Worm (Caenorhabditis elegans) whole organism, midembryonic: Measurements from ENCODE around the gene C56E6.7.

Source experiments
- T22C8.4 ChIP-seq: fragments of 200-800 bp; sonication (Bioruptor generic); IDR thresholded peaks from 2 replicates; pipeline ENCODE4 v1.3.6; 2022; ENCODE audit warnings: missing genetic modification characterization, missing compliant biosample characterization
- cog-1 ChIP-seq: sonication (generic microtip); optimal IDR thresholded peaks from 2 replicates; lab custom pipeline; 2016; ENCODE audit warnings: missing genetic modification characterization, missing compliant biosample characterization
- flt-1 ChIP-seq: fragments of 200-800 bp; sonication (Bioruptor generic); IDR thresholded peaks from 2 replicates; pipeline ENCODE4 v1.3.6; 2022; ENCODE audit warnings: missing genetic modification characterization, missing compliant biosample characterization
- klf-2 ChIP-seq: fragments of 200-800 bp; sonication (Bioruptor generic); conservative IDR thresholded peaks from 2 replicates; pipeline ENCODE4 v1.3.6; 2022; ENCODE audit warnings: missing genetic modification reagents, missing genetic modification characterization, missing compliant biosample characterization
- med-1 ChIP-seq: sonication (generic microtip); optimal IDR thresholded peaks from 2 replicates; lab custom pipeline; 2017; ENCODE audit warnings: missing genetic modification characterization, mild to moderate bottlenecking, missing compliant biosample characterization, antibody characterized with exemption, missing genetic modification reagents; ENCODE audit not compliant: insufficient read depth
- ref-1 ChIP-seq: fragments of 200-800 bp; sonication (Bioruptor generic); conservative IDR thresholded peaks from 2 replicates; pipeline ENCODE4 v1.3.6; 2022; ENCODE audit warnings: missing genetic modification reagents, missing genetic modification characterization, missing compliant biosample characterization
- tab-1 ChIP-seq: fragments of 200-800 bp; sonication (Bioruptor generic); IDR thresholded peaks from 2 replicates; pipeline ENCODE4 v1.3.6; 2022; ENCODE audit warnings: missing genetic modification characterization, missing compliant biosample characterization
- ztf-23 ChIP-seq: fragments of 200-800 bp; sonication (Bioruptor generic); IDR thresholded peaks from 2 replicates; pipeline ENCODE4 v1.3.6; 2022; ENCODE audit warnings: missing genetic modification reagents, missing genetic modification characterization, missing compliant biosample characterization
- ztf-29 ChIP-seq: fragments of 200-800 bp; sonication (Bioruptor generic); IDR thresholded peaks from 2 replicates; pipeline ENCODE4 v1.3.6; 2022; ENCODE audit warnings: missing genetic modification reagents, missing genetic modification characterization, missing compliant biosample characterization

Gene C56E6.7

DNA sequence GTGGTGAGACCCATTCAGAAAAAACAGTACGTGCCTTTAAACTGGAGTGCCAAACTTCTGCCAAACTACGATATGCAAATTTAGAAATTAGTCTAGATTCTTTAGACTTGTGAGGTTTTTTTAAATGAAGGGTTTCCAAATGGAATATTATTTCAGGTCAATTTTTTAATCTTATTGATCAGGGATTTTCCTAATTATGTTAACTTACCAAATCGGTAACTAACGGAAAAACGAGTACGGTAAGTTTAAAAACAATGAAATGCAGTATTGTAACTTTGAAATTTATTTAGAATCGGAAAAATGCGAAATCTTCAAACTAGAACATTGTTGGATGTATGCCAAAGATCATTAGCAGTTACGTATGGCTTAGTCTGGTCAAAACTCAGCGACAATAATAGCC is at the start of gene C56E6.7:
Gene C56E6.7 (plus strand): TSS at position 301 of the 400 bp plus-strand sequence.
- TF ChIP-seq med-1 (GFP tag; lab: Kevin White, UChicago) (no peak), klf-2 (GFP tag; lab: Robert Waterston, UW) (no peak), flt-1 (GFP tag; lab: Robert Waterston, UW) (no peak), ref-1 (GFP tag; lab: Robert Waterston, UW) (no peak)

DNA sequence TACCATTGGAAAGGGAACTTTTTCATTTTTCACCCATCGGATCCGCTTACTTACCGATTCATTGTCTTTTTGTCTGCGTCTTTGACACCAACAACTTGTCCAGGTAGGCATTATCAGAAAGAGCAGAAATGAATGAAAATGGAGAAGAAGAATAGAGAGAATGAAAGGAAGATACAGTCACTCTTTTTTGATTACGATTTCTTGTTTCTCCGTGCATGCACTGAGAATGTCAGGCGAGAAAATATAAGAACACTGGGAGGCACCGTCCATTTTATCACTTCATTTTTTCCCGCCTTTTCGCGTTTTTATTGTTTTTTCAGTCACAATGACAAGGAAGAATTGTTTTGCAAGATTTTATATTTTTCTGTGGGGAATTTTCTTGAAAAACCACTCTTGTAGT is 47.0 kb upstream of the C56E6.7 start:
- TF ChIP-seq cog-1 (tag; lab: Kevin White, UChicago) (no peak), klf-2 (GFP tag; lab: Robert Waterston, UW) (no peak), ztf-29 (GFP tag; lab: Robert Waterston, UW) (no peak), tab-1 (GFP tag; lab: Robert Waterston, UW) (no peak), med-1 (GFP tag; lab: Kevin White, UChicago) (no peak), flt-1 (GFP tag; lab: Robert Waterston, UW) (no peak)

DNA sequence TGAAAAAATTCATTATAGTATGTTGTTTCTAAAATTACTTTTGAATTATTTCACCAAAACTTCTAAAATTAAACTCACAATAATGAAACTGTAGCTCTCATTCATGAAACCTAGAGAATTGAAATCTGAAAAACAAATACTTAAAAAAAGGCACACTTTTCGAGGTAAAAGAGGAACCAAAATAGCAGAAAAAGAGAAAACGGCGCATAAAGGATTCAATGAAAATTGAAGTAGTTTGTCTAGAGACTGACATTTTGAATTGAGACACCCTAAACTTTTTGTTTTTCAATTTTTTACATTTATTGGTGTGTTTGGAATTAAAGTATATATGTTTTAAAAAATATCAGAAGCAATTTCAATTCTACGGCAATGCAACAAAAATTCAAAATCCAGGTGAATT is 45.4 kb upstream of the C56E6.7 start, which contains the start of gene dgk-5:
Gene dgk-5 (minus strand): TSS at position 101 of the 400 bp plus-strand sequence.
- TF ChIP-seq klf-2 (GFP tag; lab: Robert Waterston, UW) = no peak
- no peak for TF ChIP-seq ref-1 (GFP tag; lab: Robert Waterston, UW)
- TF ChIP-seq ztf-29 (GFP tag; lab: Robert Waterston, UW) = no peak
- no peak for TF ChIP-seq tab-1 (GFP tag; lab: Robert Waterston, UW)
- TF ChIP-seq ztf-23 = no peak
- no peak for TF ChIP-seq T22C8.4 (GFP tag; lab: Robert Waterston, UW)
- no peak for TF ChIP-seq flt-1 (GFP tag; lab: Robert Waterston, UW)
- TF ChIP-seq cog-1 (tag; lab: Kevin White, UChicago) = no peak
- TF ChIP-seq med-1 (GFP tag; lab: Kevin White, UChicago) = no peak

DNA sequence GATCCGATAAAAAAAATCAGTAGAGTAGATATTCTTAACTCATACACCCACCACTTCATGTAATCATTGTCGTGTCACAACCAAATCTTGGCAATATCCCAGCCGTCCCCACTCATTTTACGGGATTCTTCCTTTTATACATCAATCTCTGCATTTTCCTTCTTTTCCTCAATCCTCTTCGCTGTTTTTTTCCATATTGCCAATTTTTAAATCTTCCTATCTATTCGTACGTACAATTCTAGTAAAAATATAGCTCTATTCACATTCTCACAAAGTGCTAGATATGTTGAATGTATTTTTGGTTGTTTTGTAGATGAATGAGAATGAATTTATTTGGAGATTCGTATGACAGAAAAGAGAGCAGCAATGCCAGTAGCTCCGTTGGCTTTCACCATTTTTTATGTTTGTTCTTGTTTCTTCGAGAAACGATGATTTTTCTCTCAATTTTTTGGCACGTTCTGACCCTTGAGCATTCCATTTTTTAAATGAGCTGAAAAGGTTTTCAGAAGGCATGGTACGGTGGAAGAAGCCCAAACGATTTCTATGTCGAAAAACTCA is 41.1 kb upstream of the C56E6.7 start, which contains the start of gene T28D9.16:
Gene T28D9.16 (plus strand): TSS at position 508 of the 558 bp plus-strand sequence.
- TF ChIP-seq flt-1 (GFP tag; lab: Robert Waterston, UW) (no peak), tab-1 (GFP tag; lab: Robert Waterston, UW) (no peak), med-1 (GFP tag; lab: Kevin White, UChicago) (no peak), ztf-23 (no peak), ref-1 (GFP tag; lab: Robert Waterston, UW) (no peak), ztf-29 (GFP tag; lab: Robert Waterston, UW) (no peak), T22C8.4 (GFP tag; lab: Robert Waterston, UW) (no peak), cog-1 (tag; lab: Kevin White, UChicago) (no peak)

DNA sequence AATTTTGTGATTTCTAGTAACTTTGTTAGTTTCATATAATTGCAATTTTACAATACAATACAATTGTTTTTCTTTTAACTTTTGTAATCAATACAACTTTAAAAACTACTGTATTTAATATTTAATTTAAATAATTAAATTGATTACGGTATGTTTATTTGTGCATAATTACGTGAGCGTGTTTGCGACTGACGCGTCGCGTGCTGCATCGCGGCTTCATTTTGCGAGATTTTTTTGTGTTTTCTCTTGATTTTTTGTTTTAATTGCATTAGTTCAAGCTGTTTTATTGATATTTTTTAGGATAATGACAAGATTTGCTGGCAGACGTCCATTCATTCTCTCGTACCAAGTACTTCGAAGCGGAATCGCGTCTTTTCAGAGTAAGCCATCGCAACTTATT is 39.7 kb upstream of the C56E6.7 start, which contains the start of gene T28D9.4:
Gene T28D9.4 (plus strand): TSS at position 301 of the 400 bp plus-strand sequence.
- TF ChIP-seq klf-2 (GFP tag; lab: Robert Waterston, UW) = no peak
- no peak for TF ChIP-seq flt-1 (GFP tag; lab: Robert Waterston, UW)
- TF ChIP-seq tab-1 (GFP tag; lab: Robert Waterston, UW) = no peak
- TF ChIP-seq med-1 (GFP tag; lab: Kevin White, UChicago) = no peak
- TF ChIP-seq cog-1 (tag; lab: Kevin White, UChicago) = no peak
- no peak for TF ChIP-seq T22C8.4 (GFP tag; lab: Robert Waterston, UW)
- TF ChIP-seq ref-1 (GFP tag; lab: Robert Waterston, UW) = no peak
- TF ChIP-seq ztf-23 = no peak
- no peak for TF ChIP-seq ztf-29 (GFP tag; lab: Robert Waterston, UW)

DNA sequence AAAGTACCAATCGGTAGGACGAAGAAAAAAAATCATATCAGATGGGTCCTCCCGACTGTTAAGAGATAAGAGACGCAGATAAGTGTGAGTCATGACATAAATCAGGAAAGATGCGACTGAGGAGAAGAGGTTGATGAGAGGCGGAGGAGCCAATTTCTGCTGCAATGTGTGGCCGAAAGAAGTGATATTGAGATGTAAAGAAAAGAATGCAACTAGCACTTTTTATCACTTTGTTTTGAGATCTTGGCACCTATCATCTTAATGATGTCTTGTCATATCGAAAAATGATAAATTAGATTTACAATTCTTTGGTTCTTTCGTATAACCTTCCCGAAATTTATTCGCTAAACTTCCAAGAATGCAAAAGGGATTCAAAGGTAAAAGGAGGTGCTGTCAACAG is 34.3 kb upstream of the C56E6.7 start, which contains the start of gene del-10:
Gene del-10 (minus strand): TSS at position 24 of the 400 bp plus-strand sequence.
- TF ChIP-seq ztf-23 (no peak), ztf-29 (GFP tag; lab: Robert Waterston, UW) (no peak), flt-1 (GFP tag; lab: Robert Waterston, UW) (no peak), T22C8.4 (GFP tag; lab: Robert Waterston, UW) (no peak), klf-2 (GFP tag; lab: Robert Waterston, UW) (no peak), ref-1 (GFP tag; lab: Robert Waterston, UW) (no peak), tab-1 (GFP tag; lab: Robert Waterston, UW) (no peak), med-1 (GFP tag; lab: Kevin White, UChicago) (no peak), cog-1 (tag; lab: Kevin White, UChicago) (no peak)

DNA sequence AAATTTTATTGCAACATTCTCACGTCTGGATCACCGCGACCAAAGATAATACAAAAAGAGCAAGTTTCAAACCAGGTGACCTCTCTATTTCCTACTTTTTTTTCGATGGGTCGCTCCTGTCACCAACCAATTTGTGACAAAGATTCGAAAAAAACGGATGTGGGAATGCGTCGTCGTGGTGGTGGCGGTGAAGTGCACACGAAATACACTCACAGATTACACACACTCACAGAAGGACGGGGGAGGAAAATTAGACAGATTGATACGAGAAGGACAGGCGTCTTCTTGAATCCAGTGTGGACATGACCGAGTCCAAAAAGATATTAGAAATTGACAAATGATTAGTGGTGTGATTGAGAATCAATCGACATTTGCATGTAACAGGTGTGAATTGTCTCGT is 33.6 kb upstream of the C56E6.7 start:
- TF ChIP-seq ztf-23 (no peak), flt-1 (GFP tag; lab: Robert Waterston, UW) (no peak), ztf-29 (GFP tag; lab: Robert Waterston, UW) (no peak), cog-1 (tag; lab: Kevin White, UChicago) (no peak), klf-2 (GFP tag; lab: Robert Waterston, UW) (no peak), tab-1 (GFP tag; lab: Robert Waterston, UW) (no peak), ref-1 (GFP tag; lab: Robert Waterston, UW) (no peak), T22C8.4 (GFP tag; lab: Robert Waterston, UW) (no peak), med-1 (GFP tag; lab: Kevin White, UChicago) (no peak)

DNA sequence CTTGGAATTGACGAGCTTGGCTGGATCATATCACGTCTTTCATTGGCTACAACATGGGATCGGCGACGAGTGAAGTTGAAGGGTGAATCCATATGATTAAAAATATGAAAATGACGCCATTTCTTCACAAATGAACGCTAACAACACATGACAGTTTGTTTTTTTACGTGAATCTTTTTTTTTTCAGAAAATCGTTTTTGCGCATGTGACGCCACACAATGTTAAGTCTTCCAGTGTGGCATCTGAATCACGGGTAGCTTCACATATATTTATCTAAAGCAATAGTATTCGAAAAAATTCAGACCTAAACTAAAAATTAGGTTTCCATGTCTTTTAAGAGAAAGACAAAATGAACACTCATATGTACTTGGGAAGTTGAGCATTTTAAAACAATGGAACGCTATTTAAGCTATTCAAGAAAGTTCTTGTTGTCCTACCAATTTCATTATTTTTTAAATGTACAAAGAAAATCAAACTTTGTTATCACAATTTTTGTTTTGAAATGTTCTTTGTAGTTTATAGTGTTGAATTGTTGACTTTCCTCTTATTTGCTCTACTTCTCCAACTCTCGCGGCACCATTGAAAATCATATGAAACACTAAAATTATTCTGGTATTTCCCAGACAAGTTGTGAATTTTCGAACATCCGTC is 31.4 kb upstream of the C56E6.7 start, which contains the start of the genes lido-16 and plpp-1.2:
Gene lido-16 (minus strand): TSS at position 101 of the 651 bp plus-strand sequence.
Gene plpp-1.2 (plus strand): TSS at position 601 of the 651 bp plus-strand sequence.
- TF ChIP-seq T22C8.4 (GFP tag; lab: Robert Waterston, UW) (no peak), ref-1 (GFP tag; lab: Robert Waterston, UW) (no peak), ztf-23 (no peak), flt-1 (GFP tag; lab: Robert Waterston, UW) (no peak), tab-1 (GFP tag; lab: Robert Waterston, UW) (no peak), med-1 (GFP tag; lab: Kevin White, UChicago) (no peak), klf-2 (GFP tag; lab: Robert Waterston, UW) (no peak), cog-1 (tag; lab: Kevin White, UChicago) (no peak), ztf-29 (GFP tag; lab: Robert Waterston, UW) (no peak)
